Worm (Caenorhabditis elegans) whole organism, young adult: Measurements from ENCODE around the gene R10E4.7.

ENCODE experiments used
- F10E7.11 ChIP-seq: sonication (generic microtip); optimal IDR thresholded peaks from 2 replicates; lab custom pipeline; 2017; ENCODE audit warnings: mild to moderate bottlenecking, missing genetic modification characterization, moderate library complexity, missing compliant biosample characterization
- F33H1.4 ChIP-seq: fragments of 200-800 bp; sonication (Bioruptor generic); IDR thresholded peaks from 2 replicates; pipeline ENCODE4 v1.3.6; 2022; ENCODE audit warnings: missing genetic modification reagents, missing genetic modification characterization, missing compliant biosample characterization
- F37B4.10 ChIP-seq: fragments of 200-800 bp; sonication (Bioruptor generic); IDR thresholded peaks from 2 replicates; pipeline ENCODE4 v1.3.6; 2022; ENCODE audit warnings: missing genetic modification characterization, missing compliant biosample characterization
- F39B2.1 ChIP-seq: fragments of 200-800 bp; sonication (Bioruptor generic); IDR thresholded peaks from 2 replicates; pipeline ENCODE4 v1.3.6; 2022; ENCODE audit warnings: missing genetic modification reagents, missing genetic modification characterization, missing compliant biosample characterization
- F49E8.2 ChIP-seq: sonication (generic microtip); optimal IDR thresholded peaks from 3 replicates; lab custom pipeline; 2017; ENCODE audit warnings: missing genetic modification characterization, mild to moderate bottlenecking, missing compliant biosample characterization, antibody characterized with exemption, moderate library complexity; ENCODE audit not compliant: insufficient read depth
- F57C9.4 ChIP-seq: sonication (generic microtip); optimal IDR thresholded peaks from 2 replicates; lab custom pipeline; 2017; ENCODE audit warnings: mild to moderate bottlenecking, missing genetic modification characterization, missing compliant biosample characterization
- T07F8.4 ChIP-seq: sonication (generic microtip); optimal IDR thresholded peaks from 2 replicates; lab custom pipeline; 2016; ENCODE audit warnings: mild to moderate bottlenecking, missing genetic modification characterization, moderate library complexity, missing compliant biosample characterization
- T26A5.8 ChIP-seq: sonication (generic microtip); optimal IDR thresholded peaks from 2 replicates; lab custom pipeline; 2016; ENCODE audit warnings: missing genetic modification characterization, missing compliant biosample characterization
- ZK185.1 ChIP-seq: sonication (generic microtip); optimal IDR thresholded peaks from 2 replicates; lab custom pipeline; 2016; ENCODE audit warnings: mild to moderate bottlenecking, missing genetic modification characterization, missing compliant biosample characterization; ENCODE audit not compliant: poor library complexity, severe bottlenecking
- ama-1 ChIP-seq, 3 experiments: fragments of 150-350 bp in 1 of 3; sonication (generic microtip) in 2 of 3; optimal IDR thresholded peaks; 2 replicates each; lab custom pipeline; 2014 to 2018; ENCODE audit warnings: missing biosample characterization in 2 of 3, missing genetic modification characterization in 2 of 3, missing genetic modification reagents in 2 of 3
- athp-1 ChIP-seq: sonication (generic microtip); optimal IDR thresholded peaks from 2 replicates; lab custom pipeline; 2017; ENCODE audit warnings: mild to moderate bottlenecking, missing genetic modification characterization, missing compliant biosample characterization
- bed-1 ChIP-seq: fragments of 200-800 bp; sonication (Bioruptor generic); IDR thresholded peaks from 2 replicates; pipeline ENCODE4 v1.3.6; 2022; ENCODE audit warnings: missing genetic modification reagents, missing genetic modification characterization, missing compliant biosample characterization
- cebp-1 ChIP-seq, 2 experiments: fragments of 200-800 bp in 1 of 2; sonication (Bioruptor generic) in 1 of 2; sonication (generic microtip) in 1 of 2; IDR thresholded peaks in 1 of 2; optimal IDR thresholded peaks in 1 of 2; 2 replicates each; pipeline versions ENCODE4 v1.3.6 to Lab custom; 2017 to 2022; ENCODE audit warnings: missing compliant biosample characterization in 2 of 2, missing genetic modification characterization in 2 of 2, mild to moderate bottlenecking in 1 of 2, missing genetic modification reagents in 1 of 2, moderate library complexity in 1 of 2
- cebp-2 ChIP-seq: fragments of 200-800 bp; sonication (Bioruptor generic); IDR thresholded peaks from 2 replicates; pipeline ENCODE4 v1.3.6; 2022; ENCODE audit warnings: missing genetic modification characterization, missing compliant biosample characterization
- ceh-100 ChIP-seq: fragments of 200-800 bp; sonication (Bioruptor generic); IDR thresholded peaks from 2 replicates; pipeline ENCODE4 v1.3.6; 2022; ENCODE audit warnings: missing genetic modification reagents, missing genetic modification characterization, missing compliant biosample characterization
- ceh-40 ChIP-seq: fragments of 200-800 bp; sonication (Bioruptor generic); IDR thresholded peaks from 2 replicates; pipeline ENCODE4 v1.3.6; 2022; ENCODE audit warnings: missing genetic modification characterization, missing compliant biosample characterization
- ceh-79 ChIP-seq: sonication (generic microtip); optimal IDR thresholded peaks from 2 replicates; lab custom pipeline; 2017; ENCODE audit warnings: mild to moderate bottlenecking, missing genetic modification characterization, missing compliant biosample characterization
- die-1 ChIP-seq: sonication (generic microtip); optimal IDR thresholded peaks from 2 replicates; lab custom pipeline; 2016; ENCODE audit warnings: missing genotype, mild to moderate bottlenecking, missing genetic modification characterization, missing compliant biosample characterization
- dox-1 ChIP-seq: fragments of 200-800 bp; sonication (Bioruptor generic); IDR thresholded peaks from 2 replicates; pipeline ENCODE4 v1.3.6; 2022; ENCODE audit warnings: missing genetic modification reagents, missing genetic modification characterization, missing compliant biosample characterization
- dpl-1 ChIP-seq: fragments of 150-350 bp; optimal IDR thresholded peaks from 2 replicates; lab custom pipeline; 2014; ENCODE audit warnings: missing biosample characterization, missing genetic modification reagents, missing genetic modification characterization
- egrh-3 ChIP-seq: fragments of 200-800 bp; sonication (Bioruptor generic); IDR thresholded peaks from 2 replicates; pipeline ENCODE4 v1.3.6; 2022; ENCODE audit warnings: missing genetic modification reagents, missing genetic modification characterization, missing compliant biosample characterization
- hmg-1.2 ChIP-seq: fragments of 200-800 bp; sonication (Bioruptor generic); IDR thresholded peaks from 2 replicates; pipeline ENCODE4 v1.3.6; 2022; ENCODE audit warnings: missing genetic modification reagents, missing genetic modification characterization, missing compliant biosample characterization
- hrde-1 ChIP-seq: sonication (generic microtip); optimal IDR thresholded peaks from 2 replicates; lab custom pipeline; 2016; ENCODE audit warnings: missing genetic modification characterization, mild to moderate bottlenecking, missing compliant biosample characterization, moderate library complexity, missing genotype, missing genetic modification reagents, borderline replicate concordance
- let-526 ChIP-seq: fragments of 200-800 bp; sonication (Bioruptor generic); IDR thresholded peaks from 2 replicates; pipeline ENCODE4 v1.3.6; 2022; ENCODE audit warnings: missing genetic modification reagents, missing genetic modification characterization, missing compliant biosample characterization
- let-607 ChIP-seq, 2 experiments: fragments of 200-800 bp in 1 of 2; sonication (Bioruptor generic) in 1 of 2; sonication (generic microtip) in 1 of 2; optimal IDR thresholded peaks; 2 replicates each; lab custom pipeline; 2016 to 2018; ENCODE audit warnings: mild to moderate bottlenecking in 2 of 2, missing compliant biosample characterization in 2 of 2, missing genetic modification characterization in 2 of 2, moderate library complexity in 2 of 2, missing genotype in 1 of 2
- lin-26 ChIP-seq: fragments of 200-800 bp; sonication (Bioruptor generic); IDR thresholded peaks from 2 replicates; pipeline ENCODE4 v1.3.6; 2022; ENCODE audit warnings: missing genetic modification reagents, missing genetic modification characterization, missing compliant biosample characterization
- lin-35 ChIP-seq, 3 experiments: fragments of 150-350 bp in 2 of 3; sonication (generic microtip) in 1 of 3; optimal IDR thresholded peaks; 2 replicates each; lab custom pipeline; 2014 to 2018; ENCODE audit warnings: missing biosample characterization in 3 of 3, missing genetic modification characterization in 3 of 3, missing genetic modification reagents in 3 of 3
- lin-40 ChIP-seq: sonication (generic microtip); optimal IDR thresholded peaks from 2 replicates; lab custom pipeline; 2016; ENCODE audit warnings: missing genetic modification characterization, mild to moderate bottlenecking, missing compliant biosample characterization, missing genotype, missing genetic modification reagents
- lir-1 ChIP-seq: fragments of 200-800 bp; sonication (Bioruptor generic); conservative IDR thresholded peaks from 2 replicates; pipeline ENCODE4 v1.3.6; 2022; ENCODE audit warnings: missing genetic modification reagents, missing genetic modification characterization, missing compliant biosample characterization
- madf-6 ChIP-seq: fragments of 200-800 bp; sonication (Bioruptor generic); IDR thresholded peaks from 2 replicates; pipeline ENCODE4 v1.3.6; 2022; ENCODE audit warnings: missing genetic modification reagents, missing genetic modification characterization, missing compliant biosample characterization
- mxl-1 ChIP-seq: sonication (generic microtip); optimal IDR thresholded peaks from 2 replicates; lab custom pipeline; 2016; ENCODE audit warnings: missing genetic modification characterization, missing compliant biosample characterization
- nhr-80 ChIP-seq: sonication (generic microtip); optimal IDR thresholded peaks from 2 replicates; lab custom pipeline; 2016; ENCODE audit warnings: missing genetic modification characterization, missing compliant biosample characterization
- nhr-90 ChIP-seq: sonication (generic microtip); optimal IDR thresholded peaks from 2 replicates; lab custom pipeline; 2016; ENCODE audit warnings: missing genotype, mild to moderate bottlenecking, missing genetic modification characterization, missing compliant biosample characterization
- snpc-1.1 ChIP-seq: sonication (generic microtip); optimal IDR thresholded peaks from 2 replicates; lab custom pipeline; 2017; ENCODE audit warnings: missing genetic modification characterization, mild to moderate bottlenecking, missing compliant biosample characterization, antibody characterized with exemption, moderate library complexity, missing genotype, missing genetic modification reagents; ENCODE audit not compliant: insufficient read depth
- snpc-1.3 ChIP-seq: sonication (generic microtip); optimal IDR thresholded peaks from 2 replicates; lab custom pipeline; 2017; ENCODE audit warnings: missing genetic modification characterization, mild to moderate bottlenecking, missing compliant biosample characterization, antibody characterized with exemption, moderate library complexity, missing genotype, missing genetic modification reagents; ENCODE audit not compliant: insufficient read depth
- somi-1 ChIP-seq: fragments of 200-800 bp; sonication (Bioruptor generic); optimal IDR thresholded peaks from 2 replicates; lab custom pipeline; 2018; ENCODE audit warnings: mild to moderate bottlenecking, missing genetic modification characterization, missing compliant biosample characterization
- unc-130 ChIP-seq: sonication (generic microtip); optimal IDR thresholded peaks from 2 replicates; lab custom pipeline; 2016; ENCODE audit warnings: missing genetic modification reagents, missing genetic modification characterization, missing compliant biosample characterization
- zfh-2 ChIP-seq: fragments of 200-800 bp; sonication (Bioruptor generic); conservative IDR thresholded peaks from 2 replicates; pipeline ENCODE4 v1.3.6; 2022; ENCODE audit warnings: missing genetic modification reagents, missing genetic modification characterization, missing compliant biosample characterization
- ztf-25 ChIP-seq: fragments of 200-800 bp; sonication (Bioruptor generic); IDR thresholded peaks from 2 replicates; pipeline ENCODE4 v1.3.6; 2022; ENCODE audit warnings: missing genetic modification reagents, missing genetic modification characterization, missing compliant biosample characterization
- ztf-28 ChIP-seq: fragments of 200-800 bp; sonication (Bioruptor generic); IDR thresholded peaks from 2 replicates; pipeline ENCODE4 v1.3.6; 2022; ENCODE audit warnings: missing genetic modification reagents, missing genetic modification characterization, missing compliant biosample characterization

R10E4.7 gene

DNA sequence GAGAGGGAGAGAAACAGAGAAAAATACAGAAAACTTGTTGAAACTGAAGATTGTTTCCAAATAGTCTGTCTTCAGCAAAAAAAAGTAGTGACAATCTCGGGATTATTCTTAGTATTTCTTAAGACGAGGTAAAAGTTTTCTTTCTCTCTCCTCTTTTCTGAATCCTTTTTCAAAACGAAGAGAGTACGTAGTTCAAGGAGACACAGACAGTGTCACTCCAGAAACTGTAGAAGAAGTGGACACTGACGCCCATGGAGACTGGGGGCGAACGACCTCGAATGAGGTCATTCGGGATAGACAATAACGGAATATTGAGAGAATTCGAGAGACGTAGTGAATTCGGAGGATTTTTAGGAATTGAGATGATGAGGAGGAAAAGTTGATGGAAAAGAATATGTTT is 36.4 kb downstream of the R10E4.7 start, which contains the start of gene gly-6:
Gene gly-6 (minus strand): TSS at position 245 of the 400 bp plus-strand sequence.
- no peak for TF ChIP-seq hrde-1
- TF ChIP-seq egrh-3 (GFP tag; lab: Robert Waterston, UW): no peak
- no peak for TF ChIP-seq snpc-1.1 (tag; lab: Kevin White, UChicago)
- TF ChIP-seq ceh-100: no peak
- no peak for TF ChIP-seq zfh-2 (GFP tag; lab: Robert Waterston, UW)
- TF ChIP-seq dpl-1 (GFP tag; lab: Kevin White, UChicago): no peak
- no peak for TF ChIP-seq lin-26
- TF ChIP-seq let-526 (GFP tag; lab: Robert Waterston, UW): no peak
- no peak for TF ChIP-seq T26A5.8
- TF ChIP-seq ztf-28 (GFP tag; lab: Robert Waterston, UW): no peak
- TF ChIP-seq ceh-79 (tag; lab: Kevin White, UChicago): no peak
- TF ChIP-seq F39B2.1 (GFP tag; lab: Robert Waterston, UW): no peak
- no peak for TF ChIP-seq mxl-1 (tag; lab: Kevin White, UChicago)
- no peak for TF ChIP-seq lir-1 (GFP tag; lab: Robert Waterston, UW)
- TF ChIP-seq let-607 (tag; optimal IDR thresholded peaks at IDR 0.05; lab: Kevin White, UChicago): no peak
- no peak for TF ChIP-seq nhr-90 (tag; lab: Kevin White, UChicago)
- no peak for TF ChIP-seq somi-1 (GFP tag; lab: Kevin White, UChicago)

DNA sequence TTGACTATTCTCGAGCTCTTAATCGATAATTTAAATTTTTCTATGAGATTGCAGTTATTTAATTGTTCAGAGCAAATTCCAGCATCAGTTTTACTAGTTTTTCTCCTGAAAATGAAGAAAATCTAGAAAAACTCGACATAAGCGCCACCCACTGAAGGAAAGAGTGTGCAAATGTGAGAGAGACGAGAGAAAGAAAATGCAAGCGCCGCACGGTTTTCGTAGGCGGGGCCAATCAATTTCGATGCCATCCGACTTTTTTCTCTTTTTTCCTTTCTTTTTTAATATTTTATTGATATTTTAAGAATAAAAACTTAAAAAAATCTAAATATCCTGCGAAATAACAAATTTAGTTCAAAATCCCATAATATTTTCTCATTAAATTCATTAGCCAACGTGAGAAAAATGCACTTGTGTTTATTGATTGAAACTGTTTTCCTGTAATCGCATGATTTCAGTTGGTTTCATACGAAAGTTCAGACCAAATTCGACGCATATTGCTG is 38.0 kb downstream of the R10E4.7 start, which contains the start of gene cdk-12:
Gene cdk-12 (plus strand): TSS at position 450 of the 500 bp plus-strand sequence.
- TF ChIP-seq nhr-80 (tag; lab: Kevin White, UChicago) (peak; percentile 7), snpc-1.3 (peak; percentile 60), ama-1 (optimal IDR thresholded peaks at IDR 0.05; lab: Kevin White, UChicago) (no peak), ama-1 (GFP tag; optimal IDR thresholded peaks at IDR 0.05; lab: Kevin White, UChicago) (no peak), dox-1 (GFP tag; lab: Robert Waterston, UW) (peak; percentile 37; the same call in 1 of the 2 replicates), hmg-1.2 (peak; percentile 93)

DNA sequence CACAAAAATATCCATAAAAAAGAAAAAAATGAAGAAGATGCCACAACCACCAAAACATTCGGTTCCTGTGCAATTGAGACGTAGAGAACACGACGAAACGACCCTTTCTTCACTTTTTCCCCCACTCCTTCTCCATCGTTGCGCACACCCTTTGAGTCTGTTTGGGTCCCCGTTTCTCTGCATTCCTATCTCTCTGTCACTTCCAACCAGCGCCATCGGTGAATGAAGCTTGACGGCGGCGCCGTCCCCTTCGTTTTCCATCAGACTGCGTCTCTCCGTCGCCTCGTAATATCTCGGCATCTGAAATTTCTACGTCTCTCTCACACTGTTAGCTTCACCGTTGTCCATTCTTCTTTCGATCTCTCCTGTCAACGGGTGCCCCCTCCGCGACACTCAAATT is 41.0 kb downstream of the R10E4.7 start:
- TF ChIP-seq zfh-2 (GFP tag; lab: Robert Waterston, UW) (peak; percentile 87), F49E8.2 (tag; lab: Kevin White, UChicago) (no peak), die-1 (tag; lab: Kevin White, UChicago) (no peak), T07F8.4 (tag; lab: Kevin White, UChicago) (no peak), lin-40 (tag; lab: Kevin White, UChicago) (peak; percentile 26), cebp-2 (GFP tag; lab: Robert Waterston, UW) (no peak), lin-35 (GFP tag; optimal IDR thresholded peaks at IDR 0.05; lab: Kevin White, UChicago) (peak in 1 of 3 experiments; percentile 28), F33H1.4 (no peak), hmg-1.2 (peak; percentile 59; the same call in 1 of the 2 replicates), cebp-1 (GFP tag; IDR thresholded peaks at IDR 0.05; lab: Robert Waterston, UW) (no peak), cebp-1 (tag; optimal IDR thresholded peaks at IDR 0.05; lab: Kevin White, UChicago) (peak; percentile 34), F57C9.4 (tag; lab: Kevin White, UChicago) (no peak)

DNA sequence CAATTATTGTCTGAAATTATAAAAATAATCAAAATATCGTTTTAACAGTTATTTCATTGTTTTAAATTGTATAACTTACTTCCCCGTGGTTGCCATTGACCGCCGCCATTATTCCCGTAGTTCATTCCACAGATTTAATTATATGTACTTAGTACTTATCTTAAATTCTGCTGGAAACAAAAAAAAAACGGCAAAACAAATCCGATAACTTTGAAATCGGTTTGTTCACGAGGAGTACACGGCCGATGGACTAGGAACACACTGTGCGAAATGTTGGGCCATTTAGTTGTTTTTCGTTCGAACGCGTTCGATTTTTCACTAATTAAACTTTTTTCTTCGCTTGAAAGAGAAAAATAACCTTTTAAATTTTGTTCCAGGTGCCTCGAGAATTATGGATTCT is 48.5 kb downstream of the R10E4.7 start, which contains the start of the genes B0285.3 and lcmt-1:
Gene B0285.3 (minus strand): TSS at position 267 of the 400 bp plus-strand sequence.
Gene lcmt-1 (plus strand): TSS at position 377 of the 400 bp plus-strand sequence.
- TF ChIP-seq bed-1 (GFP tag; lab: Robert Waterston, UW) (no peak), F37B4.10 (GFP tag; lab: Robert Waterston, UW) (no peak), ceh-40 (GFP tag; lab: Robert Waterston, UW) (no peak), unc-130 (peak; percentile 21), athp-1 (tag; lab: Kevin White, UChicago) (no peak), F33H1.4 (0 out of 2 replicates have a peak, but pooled peaks have one; percentile 39), ZK185.1 (tag; lab: Kevin White, UChicago) (peak; percentile 82), cebp-2 (GFP tag; lab: Robert Waterston, UW) (no peak), somi-1 (GFP tag; lab: Kevin White, UChicago) (no peak), F10E7.11 (no peak), madf-6 (peak; percentile 20; the same call in 1 of the 2 replicates), ztf-25 (no peak)
- TF ChIP-seq, all 124 proteins: peak for 4
